Fruit fly (Drosophila melanogaster) whole organism, embryonic: Measurements from ENCODE around the gene Tom70.

Experiments used
- Atf6 ChIP-seq: fragments of 200-800 bp; sonication (Bioruptor generic); IDR thresholded peaks from 2 replicates; pipeline ENCODE4 v1.3.6; 2022; ENCODE audit warnings: missing biosample characterization, missing genetic modification characterization
- CG10147 ChIP-seq: fragments of 200-800 bp; sonication (Bioruptor generic); optimal IDR thresholded peaks from 2 replicates; lab custom pipeline; 2019; ENCODE audit warnings: missing biosample characterization, mild to moderate bottlenecking, missing genetic modification characterization, moderate library complexity
- CG10654 ChIP-seq: fragments of 200-800 bp; sonication (Bioruptor generic); optimal IDR thresholded peaks from 2 replicates; lab custom pipeline; 2016; ENCODE audit warnings: missing biosample characterization, missing genetic modification characterization
- CG11695 ChIP-seq: fragments of 200-800 bp; sonication (Bioruptor generic); IDR thresholded peaks from 3 replicates; pipeline ENCODE4 v1.3.6; 2022; ENCODE audit warnings: missing biosample characterization, missing genetic modification characterization
- CG11696 ChIP-seq: fragments of 200-800 bp; sonication (Bioruptor generic); IDR thresholded peaks from 2 replicates; pipeline ENCODE4 v1.3.6; 2022; ENCODE audit warnings: missing biosample characterization, missing genetic modification characterization
- CG12236 ChIP-seq: fragments of 200-800 bp; sonication (Bioruptor generic); optimal IDR thresholded peaks from 2 replicates; lab custom pipeline; 2016; ENCODE audit warnings: missing biosample characterization, missing genetic modification characterization
- CG1602 ChIP-seq: fragments of 200-800 bp; sonication (Bioruptor generic); optimal IDR thresholded peaks from 3 replicates; lab custom pipeline; 2016; ENCODE audit warnings: missing biosample characterization, missing genetic modification characterization
- CG17568 ChIP-seq: fragments of 200-800 bp; sonication (Bioruptor generic); optimal IDR thresholded peaks from 2 replicates; lab custom pipeline; 2018; ENCODE audit warnings: missing biosample characterization, mild to moderate bottlenecking, missing genetic modification characterization, moderate library complexity
- CG2712 ChIP-seq: fragments of 200-800 bp; optimal IDR thresholded peaks from 3 replicates; lab custom pipeline; 2019; ENCODE audit warnings: missing biosample characterization, mild to moderate bottlenecking, missing genetic modification characterization, moderate library complexity
- CG3838 ChIP-seq: fragments of 200-800 bp; sonication (Bioruptor generic); optimal IDR thresholded peaks from 3 replicates; lab custom pipeline; 2016; ENCODE audit warnings: missing biosample characterization, missing genetic modification characterization
- CG5180 ChIP-seq: fragments of 200-800 bp; sonication (Bioruptor generic); optimal IDR thresholded peaks from 3 replicates; lab custom pipeline; 2017; ENCODE audit warnings: missing biosample characterization, missing genetic modification characterization, mild to moderate bottlenecking, moderate library complexity, missing genetic modification reagents
- CG6689 ChIP-seq: fragments of 200-800 bp; sonication (Bioruptor generic); IDR thresholded peaks from 2 replicates; pipeline ENCODE4 v1.3.6; 2022; ENCODE audit warnings: missing biosample characterization, missing genetic modification characterization
- CG7839 ChIP-seq: fragments of 200-800 bp; sonication (Bioruptor generic); optimal IDR thresholded peaks from 3 replicates; lab custom pipeline; 2018; ENCODE audit warnings: missing biosample characterization, mild to moderate bottlenecking, missing genetic modification characterization, moderate library complexity
- CG8944 ChIP-seq: fragments of 200-800 bp; sonication (Bioruptor generic); optimal IDR thresholded peaks from 3 replicates; lab custom pipeline; 2016; ENCODE audit warnings: missing biosample characterization, missing genetic modification characterization
- CG9215 ChIP-seq: fragments of 200-800 bp; sonication (Bioruptor generic); IDR thresholded peaks from 2 replicates; pipeline ENCODE4 v1.3.6; 2022; ENCODE audit warnings: missing biosample characterization, missing genetic modification characterization
- Deaf1 ChIP-seq: fragments of 200-800 bp; optimal IDR thresholded peaks from 3 replicates; lab custom pipeline; 2019; ENCODE audit warnings: missing biosample characterization, mild to moderate bottlenecking, missing genetic modification characterization, moderate library complexity
- Dll ChIP-seq: fragments of 200-800 bp; sonication (Bioruptor generic); IDR thresholded peaks from 4 replicates; pipeline ENCODE4 v1.3.6; 2022; ENCODE audit warnings: missing biosample characterization, missing genetic modification characterization; ENCODE audit not compliant: partially characterized antibody
- Doc3 ChIP-seq: fragments of 200-800 bp; sonication (Bioruptor generic); IDR thresholded peaks from 3 replicates; pipeline ENCODE4 v1.3.6; 2022; ENCODE audit warnings: missing biosample characterization, missing genetic modification characterization; ENCODE audit not compliant: partially characterized antibody
- HHEX ChIP-seq: fragments of 200-800 bp; sonication (Bioruptor generic); optimal IDR thresholded peaks from 3 replicates; lab custom pipeline; 2017; ENCODE audit warnings: missing biosample characterization, mild to moderate bottlenecking, missing genetic modification characterization, missing genetic modification reagents
- HLH3B ChIP-seq: fragments of 200-800 bp; sonication (Bioruptor generic); IDR thresholded peaks from 2 replicates; pipeline ENCODE4 v1.3.6; 2022; ENCODE audit warnings: missing biosample characterization, missing genetic modification characterization
- HLH4C ChIP-seq: fragments of 200-800 bp; sonication (Bioruptor generic); IDR thresholded peaks from 3 replicates; pipeline ENCODE4 v1.3.6; 2022; ENCODE audit warnings: missing biosample characterization, missing genetic modification characterization; ENCODE audit not compliant: partially characterized antibody
- HmgZ ChIP-seq: fragments of 200-800 bp; sonication (Bioruptor generic); optimal IDR thresholded peaks from 2 replicates; lab custom pipeline; 2018; ENCODE audit warnings: missing biosample characterization, mild to moderate bottlenecking, missing genetic modification characterization
- Hr3 ChIP-seq: fragments of 200-800 bp; sonication (Bioruptor generic); optimal IDR thresholded peaks from 3 replicates; lab custom pipeline; 2016; ENCODE audit warnings: missing biosample characterization, missing genetic modification characterization
- Usf ChIP-seq: fragments of 200-800 bp; sonication (Bioruptor generic); optimal IDR thresholded peaks from 2 replicates; lab custom pipeline; 2017; ENCODE audit warnings: missing genotype, missing biosample characterization, missing genetic modification characterization
- ab ChIP-seq: fragments of 200-800 bp; sonication (Bioruptor generic); optimal IDR thresholded peaks from 2 replicates; lab custom pipeline; 2016; ENCODE audit warnings: missing biosample characterization, missing genetic modification characterization
- ash1 ChIP-seq: fragments of 200-800 bp; sonication (Bioruptor generic); optimal IDR thresholded peaks from 2 replicates; lab custom pipeline; 2018; ENCODE audit warnings: missing biosample characterization, mild to moderate bottlenecking, missing genetic modification characterization
- cas ChIP-seq: fragments of 200-800 bp; sonication (Bioruptor generic); IDR thresholded peaks from 2 replicates; pipeline ENCODE4 v1.3.6; 2022; ENCODE audit warnings: missing biosample characterization, missing genetic modification characterization
- disco-r ChIP-seq: fragments of 200-800 bp; sonication (Bioruptor generic); optimal IDR thresholded peaks from 2 replicates; lab custom pipeline; 2016; ENCODE audit warnings: missing biosample characterization, missing genetic modification characterization
- en ChIP-seq: fragments of 200-800 bp; sonication (Bioruptor generic); optimal IDR thresholded peaks from 2 replicates; lab custom pipeline; 2016; ENCODE audit warnings: missing biosample characterization, missing genetic modification characterization
- her ChIP-seq: fragments of 200-800 bp; sonication (Bioruptor generic); optimal IDR thresholded peaks from 2 replicates; lab custom pipeline; 2016; ENCODE audit warnings: missing biosample characterization, missing genetic modification characterization
- hkb ChIP-seq, 2 experiments: fragments of 200-800 bp in 1 of 2; fragments of >200 bp in 1 of 2; sonication (Bioruptor generic) in 1 of 2; IDR thresholded peaks in 1 of 2; optimal IDR thresholded peaks in 1 of 2; 2 replicates each; pipeline versions ENCODE4 v1.3.6 to Lab custom; 2017 to 2022; ENCODE audit warnings: missing biosample characterization in 1 of 2, missing genetic modification characterization in 1 of 2
- luna ChIP-seq: fragments of 200-800 bp; sonication (Bioruptor generic); optimal IDR thresholded peaks from 2 replicates; lab custom pipeline; 2016; ENCODE audit warnings: missing biosample characterization, missing genetic modification characterization
- nau ChIP-seq: fragments of 200-800 bp; sonication (Bioruptor generic); optimal IDR thresholded peaks from 3 replicates; lab custom pipeline; 2017; ENCODE audit warnings: missing biosample characterization, mild to moderate bottlenecking, missing genetic modification characterization, missing genetic modification reagents
- sd ChIP-seq: fragments of 200-800 bp; sonication (Bioruptor generic); optimal IDR thresholded peaks from 3 replicates; lab custom pipeline; 2018; ENCODE audit warnings: missing biosample characterization, mild to moderate bottlenecking, missing genetic modification characterization, moderate library complexity
- sna ChIP-seq: fragments of 200-800 bp; sonication (Bioruptor generic); IDR thresholded peaks from 2 replicates; pipeline ENCODE4 v1.3.6; 2022; ENCODE audit warnings: missing biosample characterization, missing genetic modification characterization; ENCODE audit not compliant: partially characterized antibody
- so ChIP-seq: fragments of 200-800 bp; sonication (Bioruptor generic); IDR thresholded peaks from 3 replicates; pipeline ENCODE4 v1.3.6; 2022; ENCODE audit warnings: missing biosample characterization, missing genetic modification characterization
- sug ChIP-seq: fragments of 200-800 bp; optimal IDR thresholded peaks from 2 replicates; lab custom pipeline; 2019; ENCODE audit warnings: missing biosample characterization, mild to moderate bottlenecking, missing genetic modification characterization, moderate library complexity
- tap ChIP-seq: fragments of 200-800 bp; optimal IDR thresholded peaks from 3 replicates; lab custom pipeline; 2019; ENCODE audit warnings: missing biosample characterization, mild to moderate bottlenecking, missing genetic modification characterization, moderate library complexity
- tna ChIP-seq: fragments of 200-800 bp; sonication (Bioruptor generic); IDR thresholded peaks from 2 replicates; pipeline ENCODE4 v1.3.6; 2022; ENCODE audit warnings: missing biosample characterization, missing genetic modification characterization; ENCODE audit not compliant: partially characterized antibody
- tx ChIP-seq: fragments of 200-800 bp; sonication (Bioruptor generic); optimal IDR thresholded peaks from 2 replicates; lab custom pipeline; 2016; ENCODE audit warnings: missing biosample characterization, missing genetic modification characterization
- usp ChIP-seq: fragments of >200 bp; optimal IDR thresholded peaks from 2 replicates; lab custom pipeline; 2017; ENCODE audit warnings: missing biosample characterization, missing genetic modification characterization
- vnd ChIP-seq: fragments of 200-800 bp; sonication (Bioruptor generic); IDR thresholded peaks from 3 replicates; pipeline ENCODE4 v1.3.6; 2022; ENCODE audit warnings: missing biosample characterization, missing genetic modification characterization; ENCODE audit not compliant: partially characterized antibody
- wdn ChIP-seq: fragments of 200-800 bp; sonication (Bioruptor generic); IDR thresholded peaks from 2 replicates; pipeline ENCODE4 v1.3.6; 2022; ENCODE audit warnings: missing biosample characterization, missing genetic modification characterization
- wek ChIP-seq: fragments of 200-800 bp; sonication (Bioruptor generic); optimal IDR thresholded peaks from 3 replicates; lab custom pipeline; 2018; ENCODE audit warnings: missing biosample characterization, mild to moderate bottlenecking, missing genetic modification characterization, moderate library complexity
- zen ChIP-seq: fragments of 200-800 bp; sonication (Bioruptor generic); optimal IDR thresholded peaks from 3 replicates; lab custom pipeline; 2018; ENCODE audit warnings: missing biosample characterization, mild to moderate bottlenecking, missing genetic modification characterization, moderate library complexity

Gene Tom70

dm6 chr2L:12006397-12007330 is 31.6 kb downstream of the Tom70 start (continued):
- TF ChIP-seq luna (GFP tag; lab: Kevin White, UChicago) (peak; percentile 32), CG1602 (peak; percentile 93), CG9215 (GFP tag; lab: Robert Waterston, UW) (no peak), tna (GFP tag; lab: Robert Waterston, UW) (no peak), CG10147 (GFP tag; lab: Kevin White, UChicago) (peak; percentile 95), cas (GFP tag; lab: Robert Waterston, UW) (no peak), CG3838 (GFP tag; lab: Kevin White, UChicago) (peak; percentile 99), usp (no peak), wek (GFP tag; lab: Kevin White, UChicago) (no peak), CG11696 (GFP tag; lab: Robert Waterston, UW) (no peak)

- TF ChIP-seq CG7839: no peak
- no peak for TF ChIP-seq Dll (GFP tag; lab: Robert Waterston, UW)
- no peak for TF ChIP-seq ash1 (GFP tag; lab: Kevin White, UChicago)
- TF ChIP-seq CG5180 (GFP tag; lab: Kevin White, UChicago): peak; percentile 36
- TF ChIP-seq CG11695 (GFP tag; lab: Robert Waterston, UW): no peak
- no peak for TF ChIP-seq HLH3B (GFP tag; lab: Robert Waterston, UW)
- TF ChIP-seq tap (tag; lab: Kevin White, UChicago): no peak
- no peak for TF ChIP-seq CG6689 (GFP tag; lab: Robert Waterston, UW)
- no peak for TF ChIP-seq nau
- TF ChIP-seq Hr3 (GFP tag; lab: Kevin White, UChicago): peak; percentile 44
- TF ChIP-seq en: no peak
- TF ChIP-seq Atf6 (GFP tag; lab: Robert Waterston, UW): no peak
- TF ChIP-seq HmgZ (tag; lab: Kevin White, UChicago): peak; percentile 51
- TF ChIP-seq HHEX (GFP tag; lab: Kevin White, UChicago): no peak
- no peak for TF ChIP-seq CG17568 (GFP tag; lab: Kevin White, UChicago)
- no peak for TF ChIP-seq Usf
- TF ChIP-seq zen (tag; lab: Kevin White, UChicago): no peak
- no peak for TF ChIP-seq CG12236 (GFP tag; lab: Kevin White, UChicago)
- no peak for TF ChIP-seq tx (GFP tag; lab: Kevin White, UChicago)
- TF ChIP-seq sna (GFP tag; lab: Robert Waterston, UW): no peak
- TF ChIP-seq her (GFP tag; lab: Kevin White, UChicago): no peak
- peak; percentile 93 for TF ChIP-seq sd (tag; lab: Kevin White, UChicago)
- TF ChIP-seq hkb (optimal IDR thresholded peaks at IDR 0.05; lab: Kevin White, UChicago): no peak
- no peak for TF ChIP-seq hkb (GFP tag; IDR thresholded peaks at IDR 0.05; lab: Robert Waterston, UW)
- no peak for TF ChIP-seq ab (GFP tag; lab: Kevin White, UChicago)
- TF ChIP-seq sug (tag; lab: Kevin White, UChicago): peak; percentile 90
- TF ChIP-seq disco-r (GFP tag; lab: Kevin White, UChicago): no peak
- no peak for TF ChIP-seq CG2712
- no peak for TF ChIP-seq CG10654
- TF ChIP-seq Deaf1 (tag; lab: Kevin White, UChicago): peak; percentile 10
- TF ChIP-seq so (GFP tag; lab: Robert Waterston, UW): no peak
- no peak for TF ChIP-seq wdn (GFP tag; lab: Robert Waterston, UW)
- TF ChIP-seq vnd (GFP tag; lab: Robert Waterston, UW): no peak
- no peak for TF ChIP-seq Doc3 (GFP tag; lab: Robert Waterston, UW)
- TF ChIP-seq CG8944 (GFP tag; lab: Kevin White, UChicago): no peak
- TF ChIP-seq HLH4C (GFP tag; lab: Robert Waterston, UW): no peak
Observed at dm6 chr2L:12005436-12006396, 32.6 kb downstream of the Tom70 start.
